Fruit fly (Drosophila melanogaster) whole organism, embryonic: ENCODE results near the gene Vav.

Source experiments
- Adf1 ChIP-seq: fragments of 200-800 bp; sonication (Bioruptor generic); IDR thresholded peaks from 2 replicates; pipeline ENCODE4 v1.3.6; 2022; ENCODE audit warnings: missing biosample characterization, missing genetic modification characterization
- Atf3 ChIP-seq: fragments of 200-800 bp; sonication (Bioruptor generic); optimal IDR thresholded peaks from 3 replicates; lab custom pipeline; 2016; ENCODE audit warnings: missing biosample characterization, missing genetic modification characterization
- Atf6 ChIP-seq: fragments of 200-800 bp; sonication (Bioruptor generic); IDR thresholded peaks from 2 replicates; pipeline ENCODE4 v1.3.6; 2022; ENCODE audit warnings: missing biosample characterization, missing genetic modification characterization
- CG10209 ChIP-seq: fragments of 200-800 bp; sonication (Bioruptor generic); optimal IDR thresholded peaks from 3 replicates; lab custom pipeline; 2017; ENCODE audit warnings: missing biosample characterization, mild to moderate bottlenecking, missing genetic modification characterization, missing genetic modification reagents
- CG11085 ChIP-seq: fragments of 200-800 bp; sonication (Bioruptor generic); IDR thresholded peaks from 2 replicates; pipeline ENCODE4 v1.3.6; 2022; ENCODE audit warnings: missing biosample characterization, missing genetic modification characterization
- CG11456 ChIP-seq: fragments of 200-800 bp; sonication (Bioruptor generic); IDR thresholded peaks from 3 replicates; pipeline ENCODE4 v1.3.6; 2022; ENCODE audit warnings: missing biosample characterization, missing genetic modification characterization
- CG13894 ChIP-seq: fragments of 200-800 bp; sonication (Bioruptor generic); optimal IDR thresholded peaks from 3 replicates; lab custom pipeline; 2018; ENCODE audit warnings: missing biosample characterization, mild to moderate bottlenecking, missing genetic modification characterization, moderate library complexity
- CG1603 ChIP-seq: fragments of 200-800 bp; sonication (Bioruptor generic); optimal IDR thresholded peaks from 2 replicates; lab custom pipeline; 2019; ENCODE audit warnings: missing biosample characterization, mild to moderate bottlenecking, missing genetic modification characterization, moderate library complexity
- CG17328 ChIP-seq: fragments of 200-800 bp; sonication (Bioruptor generic); IDR thresholded peaks from 2 replicates; pipeline ENCODE4 v1.3.6; 2022; ENCODE audit warnings: missing biosample characterization, missing genetic modification characterization
- CG17361 ChIP-seq: fragments of 200-800 bp; sonication (Bioruptor generic); IDR thresholded peaks from 3 replicates; pipeline ENCODE4 v1.3.6; 2022; ENCODE audit warnings: missing biosample characterization, missing genetic modification characterization
- CG18262 ChIP-seq: fragments of 200-800 bp; optimal IDR thresholded peaks from 3 replicates; lab custom pipeline; 2019; ENCODE audit warnings: missing biosample characterization, mild to moderate bottlenecking, missing genetic modification characterization, moderate library complexity
- CG2129 ChIP-seq: fragments of 200-800 bp; sonication (Bioruptor generic); IDR thresholded peaks from 2 replicates; pipeline ENCODE4 v1.3.6; 2022; ENCODE audit warnings: missing biosample characterization, missing genetic modification characterization; ENCODE audit not compliant: partially characterized antibody
- CG2678 ChIP-seq: fragments of 200-800 bp; sonication (Bioruptor generic); optimal IDR thresholded peaks from 3 replicates; lab custom pipeline; 2019; ENCODE audit warnings: missing biosample characterization, mild to moderate bottlenecking, missing genetic modification characterization, moderate library complexity
- CG2889 ChIP-seq: fragments of 200-800 bp; sonication (Bioruptor generic); IDR thresholded peaks from 3 replicates; pipeline ENCODE4 v1.3.6; 2022; ENCODE audit warnings: missing biosample characterization, missing genetic modification characterization
- CG34376 ChIP-seq: fragments of 200-800 bp; sonication (Bioruptor generic); optimal IDR thresholded peaks from 2 replicates; lab custom pipeline; 2018; ENCODE audit warnings: missing biosample characterization, mild to moderate bottlenecking, missing genetic modification characterization
- CG3995 ChIP-seq: fragments of 200-800 bp; sonication (Bioruptor generic); optimal IDR thresholded peaks from 3 replicates; lab custom pipeline; 2016; ENCODE audit warnings: missing biosample characterization, missing genetic modification characterization
- CG4328 ChIP-seq: fragments of 200-800 bp; sonication (Bioruptor generic); optimal IDR thresholded peaks from 3 replicates; lab custom pipeline; 2017; ENCODE audit warnings: missing biosample characterization, missing genetic modification reagents, missing genetic modification characterization
- CG7372 ChIP-seq: fragments of 200-800 bp; sonication (Bioruptor generic); IDR thresholded peaks from 2 replicates; pipeline ENCODE4 v1.3.6; 2022; ENCODE audit warnings: missing biosample characterization, missing genetic modification characterization
- CG9727 ChIP-seq: fragments of 200-800 bp; sonication (Bioruptor generic); optimal IDR thresholded peaks from 3 replicates; lab custom pipeline; 2017; ENCODE audit warnings: missing biosample characterization, mild to moderate bottlenecking, missing genetic modification characterization
- Dad ChIP-seq: fragments of 200-800 bp; sonication (Bioruptor generic); optimal IDR thresholded peaks from 3 replicates; lab custom pipeline; 2016; ENCODE audit warnings: missing biosample characterization, missing genetic modification characterization
- Dbx ChIP-seq: fragments of 200-800 bp; sonication (Bioruptor generic); IDR thresholded peaks from 3 replicates; pipeline ENCODE4 v1.3.6; 2022; ENCODE audit warnings: missing biosample characterization, missing genetic modification characterization
- Ets97D ChIP-seq: fragments of 200-800 bp; sonication (Bioruptor generic); optimal IDR thresholded peaks from 3 replicates; lab custom pipeline; 2016; ENCODE audit warnings: missing biosample characterization, missing genetic modification characterization
- Fer2 ChIP-seq: fragments of 200-800 bp; sonication (Bioruptor generic); optimal IDR thresholded peaks from 2 replicates; lab custom pipeline; 2018; ENCODE audit warnings: missing biosample characterization, mild to moderate bottlenecking, missing genetic modification characterization, moderate library complexity
- Med ChIP-seq: fragments of 200-800 bp; sonication (Bioruptor generic); peaks from one replicate; lab custom pipeline; 2016; ENCODE audit warnings: missing biosample characterization, missing genetic modification characterization, mild to moderate bottlenecking, inconsistent platforms, moderate library complexity
- Myb ChIP-seq: fragments of 200-800 bp; sonication (Bioruptor generic); optimal IDR thresholded peaks from 2 replicates; lab custom pipeline; 2016; ENCODE audit warnings: missing biosample characterization, missing genetic modification characterization
- Nf-YB ChIP-seq: fragments of 200-800 bp; sonication (Bioruptor generic); optimal IDR thresholded peaks from 3 replicates; lab custom pipeline; 2019; ENCODE audit warnings: missing biosample characterization, mild to moderate bottlenecking, missing genetic modification characterization, moderate library complexity
- Optix ChIP-seq: fragments of 200-800 bp; sonication (Bioruptor generic); IDR thresholded peaks from 3 replicates; pipeline ENCODE4 v1.3.6; 2022; ENCODE audit warnings: missing biosample characterization, missing genetic modification characterization
- Rfx ChIP-seq: fragments of 200-800 bp; sonication (Bioruptor generic); IDR thresholded peaks from 2 replicates; pipeline ENCODE4 v1.3.6; 2022; ENCODE audit warnings: missing biosample characterization, missing genetic modification characterization
- ara ChIP-seq: fragments of 200-800 bp; sonication (Bioruptor generic); IDR thresholded peaks from 2 replicates; pipeline ENCODE4 v1.3.6; 2022; ENCODE audit warnings: missing biosample characterization, missing genetic modification characterization
- az2 ChIP-seq: fragments of 200-800 bp; sonication (Bioruptor generic); optimal IDR thresholded peaks from 3 replicates; lab custom pipeline; 2016; ENCODE audit warnings: missing biosample characterization, missing genetic modification characterization
- chm ChIP-seq: fragments of 200-800 bp; sonication (Bioruptor generic); IDR thresholded peaks from 2 replicates; pipeline ENCODE4 v1.3.6; 2022; ENCODE audit warnings: missing biosample characterization, missing genetic modification characterization
- emc ChIP-seq: fragments of 200-800 bp; sonication (Bioruptor generic); optimal IDR thresholded peaks from 2 replicates; lab custom pipeline; 2016; ENCODE audit warnings: missing biosample characterization, missing genetic modification characterization
- en ChIP-seq: fragments of 200-800 bp; sonication (Bioruptor generic); optimal IDR thresholded peaks from 2 replicates; lab custom pipeline; 2016; ENCODE audit warnings: missing biosample characterization, missing genetic modification characterization
- exex ChIP-seq: fragments of 200-800 bp; sonication (Bioruptor generic); optimal IDR thresholded peaks from 4 replicates; lab custom pipeline; 2018; ENCODE audit warnings: missing biosample characterization, mild to moderate bottlenecking, missing genetic modification characterization, moderate library complexity
- eyg ChIP-seq: fragments of 200-800 bp; sonication (Bioruptor generic); optimal IDR thresholded peaks from 3 replicates; lab custom pipeline; 2016; ENCODE audit warnings: missing biosample characterization, missing genetic modification characterization
- grn ChIP-seq: fragments of 200-800 bp; sonication (Bioruptor generic); optimal IDR thresholded peaks from 3 replicates; lab custom pipeline; 2017; ENCODE audit warnings: missing biosample characterization, missing genetic modification characterization
- gsb ChIP-seq: fragments of 200-800 bp; sonication (Bioruptor generic); IDR thresholded peaks from 2 replicates; pipeline ENCODE4 v1.3.6; 2022; ENCODE audit warnings: missing biosample characterization, missing genetic modification characterization
- gt ChIP-seq: fragments of 200-800 bp; sonication (Bioruptor generic); IDR thresholded peaks from 2 replicates; pipeline ENCODE4 v1.3.6; 2022; ENCODE audit warnings: missing biosample characterization, missing genetic modification characterization
- lab ChIP-seq: fragments of 200-800 bp; sonication (Bioruptor generic); optimal IDR thresholded peaks from 3 replicates; lab custom pipeline; 2017; ENCODE audit warnings: missing biosample characterization, missing genetic modification characterization, mild to moderate bottlenecking, moderate library complexity, missing genetic modification reagents
- mirr ChIP-seq: fragments of 200-800 bp; sonication (Bioruptor generic); optimal IDR thresholded peaks from 3 replicates; lab custom pipeline; 2018; ENCODE audit warnings: missing biosample characterization, mild to moderate bottlenecking, missing genetic modification characterization
- onecut ChIP-seq: fragments of 200-800 bp; sonication (Bioruptor generic); IDR thresholded peaks from 2 replicates; pipeline ENCODE4 v1.3.6; 2022; ENCODE audit warnings: missing biosample characterization, missing genetic modification characterization
- pan ChIP-seq, 4 experiments: fragments of >200 bp in 3 of 4; fragments of 200-800 bp in 1 of 4; sonication (Bioruptor generic) in 1 of 4; optimal IDR thresholded peaks in 3 of 4; IDR thresholded peaks in 1 of 4; 2 replicates each; pipeline versions ENCODE4 v1.3.6 to Lab custom; 2017 to 2022; ENCODE audit warnings: missing biosample characterization in 2 of 4, missing genetic modification characterization in 2 of 4, mixed read lengths in 1 of 4
- pita ChIP-seq: fragments of 200-800 bp; sonication (Bioruptor generic); optimal IDR thresholded peaks from 2 replicates; lab custom pipeline; 2017; ENCODE audit warnings: missing biosample characterization, mild to moderate bottlenecking, missing genetic modification characterization
- sd ChIP-seq: fragments of 200-800 bp; sonication (Bioruptor generic); optimal IDR thresholded peaks from 3 replicates; lab custom pipeline; 2018; ENCODE audit warnings: missing biosample characterization, mild to moderate bottlenecking, missing genetic modification characterization, moderate library complexity
- seq ChIP-seq: fragments of 200-800 bp; sonication (Bioruptor generic); IDR thresholded peaks from 2 replicates; pipeline ENCODE4 v1.3.6; 2022; ENCODE audit warnings: missing biosample characterization, missing genetic modification characterization
- sisA ChIP-seq: fragments of 200-800 bp; sonication (Bioruptor generic); IDR thresholded peaks from 2 replicates; pipeline ENCODE4 v1.3.6; 2022; ENCODE audit warnings: missing biosample characterization, missing genetic modification characterization
- sug ChIP-seq: fragments of 200-800 bp; optimal IDR thresholded peaks from 2 replicates; lab custom pipeline; 2019; ENCODE audit warnings: missing biosample characterization, mild to moderate bottlenecking, missing genetic modification characterization, moderate library complexity
- tup ChIP-seq: fragments of 200-800 bp; sonication (Bioruptor generic); optimal IDR thresholded peaks from 2 replicates; lab custom pipeline; 2016; ENCODE audit warnings: missing biosample characterization, mild to moderate bottlenecking, missing genetic modification characterization, moderate library complexity
- twi ChIP-seq: fragments of 200-800 bp; optimal IDR thresholded peaks from 2 replicates; lab custom pipeline; 2019; ENCODE audit warnings: missing biosample characterization, mild to moderate bottlenecking, missing genetic modification characterization, moderate library complexity

Vav gene

DNA sequence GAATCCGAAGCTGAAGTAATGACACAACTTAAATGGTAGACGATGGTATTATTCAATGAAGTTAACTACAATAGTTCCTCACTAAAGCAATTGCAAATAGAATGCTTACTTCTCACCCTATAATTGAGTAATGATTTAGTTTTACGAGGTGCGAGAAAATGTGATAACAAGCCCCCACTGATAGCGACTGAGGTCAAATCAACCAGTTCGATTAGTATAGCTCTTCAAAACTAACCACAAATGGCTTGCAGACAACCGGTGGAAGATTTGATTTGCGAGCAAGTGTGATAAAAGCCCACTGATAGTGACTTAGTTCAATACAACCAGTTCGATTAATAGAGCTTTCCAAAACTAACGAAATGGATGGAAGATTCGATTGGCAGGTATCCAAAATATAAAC lies 22.3 kb upstream of the Vav start (continued):
- TF ChIP-seq CG3995 (GFP tag; lab: Kevin White, UChicago) (no peak), az2 (GFP tag; lab: Kevin White, UChicago) (no peak), Atf3 (GFP tag; lab: Kevin White, UChicago) (no peak)

DNA sequence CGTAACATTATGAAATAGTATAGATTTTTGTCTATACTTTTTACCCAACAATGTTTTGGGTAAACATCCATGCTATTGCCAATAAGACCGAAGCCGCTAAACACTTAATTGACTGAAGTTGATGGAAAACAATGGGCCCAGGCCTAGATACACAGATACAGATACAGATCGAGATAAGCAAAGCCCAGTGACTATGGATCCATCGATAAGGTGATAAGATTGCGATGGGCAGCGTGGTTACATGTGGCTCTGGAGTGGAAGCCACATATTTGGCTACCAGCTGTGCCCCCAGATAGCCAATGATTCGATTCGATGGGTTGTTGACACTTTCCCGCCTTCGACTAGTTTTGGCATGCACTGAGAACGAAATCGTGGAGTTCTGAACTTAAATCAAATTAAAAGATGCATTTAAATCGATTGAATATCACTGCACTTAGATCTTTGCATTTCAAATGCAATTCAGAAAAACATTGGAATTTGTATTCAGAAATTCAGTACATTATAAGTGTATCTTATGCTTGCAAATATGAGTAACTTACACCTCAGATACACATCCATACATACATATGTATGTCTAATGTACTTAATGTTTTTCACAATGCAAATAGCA lies 21.3 kb upstream of the Vav start:
- TF ChIP-seq CG18262 (tag; lab: Kevin White, UChicago) (no peak), CG34376 (peak; percentile 33), ara (GFP tag; lab: Robert Waterston, UW) (no peak), CG7372 (GFP tag; lab: Robert Waterston, UW) (no peak), Atf6 (GFP tag; lab: Robert Waterston, UW) (0 out of 2 replicates have a peak, but pooled peaks have one; percentile 13), pita (GFP tag; lab: Kevin White, UChicago) (no peak), Optix (no peak), Ets97D (GFP tag; lab: Kevin White, UChicago) (no peak), en (no peak), sisA (GFP tag; lab: Robert Waterston, UW) (0 out of 2 replicates have a peak, but pooled peaks have one; percentile 6), onecut (GFP tag; lab: Robert Waterston, UW) (no peak), grn (GFP tag; lab: Kevin White, UChicago) (peak; percentile 90), Myb (GFP tag; lab: Kevin White, UChicago) (no peak), mirr (GFP tag; lab: Kevin White, UChicago) (peak; percentile 7), Dbx (GFP tag; lab: Robert Waterston, UW) (no peak), Rfx (0 out of 2 replicates have a peak, but pooled peaks have one; percentile 25), CG2678 (peak; percentile 30), sug (tag; lab: Kevin White, UChicago) (peak; percentile 57), CG13894 (tag; lab: Kevin White, UChicago) (no peak), CG11456 (GFP tag; lab: Robert Waterston, UW) (no peak), Adf1 (no peak), exex (tag; lab: Kevin White, UChicago) (peak; percentile 43), tup (GFP tag; lab: Kevin White, UChicago) (no peak), emc (GFP tag; lab: Kevin White, UChicago) (no peak), CG4328 (GFP tag; lab: Kevin White, UChicago) (no peak), eyg (no peak), CG1603 (no peak), chm (GFP tag; lab: Robert Waterston, UW) (no peak), lab (peak; percentile 11), Fer2 (tag; lab: Kevin White, UChicago) (no peak), seq (GFP tag; lab: Robert Waterston, UW) (no peak), Dad (GFP tag; lab: Kevin White, UChicago) (no peak), CG17361 (GFP tag; lab: Robert Waterston, UW) (0 out of 3 replicates have a peak, but pooled peaks have one; percentile 13), CG10209 (GFP tag; lab: Kevin White, UChicago) (no peak), sd (peak; percentile 33), CG2889 (GFP tag; lab: Robert Waterston, UW) (no peak), gt (GFP tag; lab: Robert Waterston, UW) (no peak), Nf-YB (GFP tag; lab: Kevin White, UChicago) (no peak), CG11085 (no peak), Med (GFP tag; lab: Kevin White, UChicago) (peak; percentile 60), pan (optimal IDR thresholded peaks at IDR 0.05; lab: Kevin White, UChicago) (no peak), pan (GFP tag; optimal IDR thresholded peaks at IDR 0.05 in 1 of 2, IDR thresholded peaks at IDR 0.05 in 1 of 2) (no peak), CG2129 (GFP tag; lab: Robert Waterston, UW) (no peak), CG17328 (GFP tag; lab: Robert Waterston, UW) (no peak), gsb (no peak), twi (tag; lab: Kevin White, UChicago) (peak; percentile 8), CG9727 (GFP tag; lab: Kevin White, UChicago) (no peak)
